Fruit fly (Drosophila melanogaster): ENCODE measurements around the gene D19B.

The D19B gene

DNA sequence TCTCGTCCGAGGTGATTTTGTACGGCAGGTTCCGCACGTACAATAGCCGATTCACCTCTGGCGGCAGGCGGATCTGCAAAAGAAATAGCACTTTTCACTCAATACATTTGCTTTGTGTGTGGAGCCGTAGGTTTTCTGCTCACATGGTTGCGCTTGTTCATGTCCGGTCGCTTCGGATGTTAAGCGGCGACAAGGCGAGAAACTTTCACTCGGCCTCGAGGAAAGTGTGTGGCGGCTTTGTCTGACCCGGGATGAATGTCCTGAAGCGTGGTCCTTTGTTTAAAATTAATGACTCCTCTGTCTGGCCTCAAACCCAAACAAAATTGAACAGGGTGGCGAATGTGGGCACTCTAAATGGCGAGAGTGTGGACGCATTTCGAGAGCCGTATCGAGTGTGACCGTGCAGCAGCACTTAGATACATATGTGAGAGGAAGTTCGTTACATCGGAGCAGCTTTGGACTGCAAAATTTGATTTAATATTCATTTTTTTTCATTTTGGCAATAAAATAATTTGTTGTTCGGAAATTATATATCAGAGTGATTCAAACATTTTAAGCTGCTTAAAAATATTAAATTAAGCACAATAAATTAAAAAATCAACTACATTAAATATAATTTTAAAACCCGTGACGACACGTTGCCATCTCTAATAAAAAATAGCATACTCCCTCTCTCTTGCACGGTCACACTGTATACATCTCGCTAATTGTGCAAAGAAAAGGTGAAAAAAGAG lies 8.3 kb upstream of the D19B start, which contains the start of the genes Sf3b6 and Tnpo (continued):
- TF ChIP-seq pum (GFP tag; optimal IDR thresholded peaks at IDR 0.05) (peak; percentile 78), CG4282 (GFP tag; optimal IDR thresholded peaks at IDR 0.05) (peak; percentile 34), gro (GFP tag; optimal IDR thresholded peaks at IDR 0.05) (no peak), CG2202 (tag; optimal IDR thresholded peaks at IDR 0.05) (peak; percentile 54), CG17829 (tag; optimal IDR thresholded peaks at IDR 0.05) (peak; percentile 86), pnt (GFP tag; optimal IDR thresholded peaks at IDR 0.05) (peak; percentile 78), pho (GFP tag; optimal IDR thresholded peaks at IDR 0.05) (peak; percentile 79), unc-4 (GFP tag; IDR thresholded peaks at IDR 0.05; ENCODE audit: partially characterized antibody) (peak; percentile 65), toy (GFP tag; IDR thresholded peaks at IDR 0.05) (peak; percentile 43; the same call in 1 of the 2 replicates), CG13894 (tag; optimal IDR thresholded peaks at IDR 0.05) (no peak), pzg (GFP tag; optimal IDR thresholded peaks at IDR 0.05) (peak; percentile 74), CG30020 (tag; optimal IDR thresholded peaks at IDR 0.05) (no peak), C15 (GFP tag; IDR thresholded peaks at IDR 0.05) (peak; percentile 13; the same call in 1 of the 3 replicates), CG11398 (GFP tag; optimal IDR thresholded peaks at IDR 0.05) (no peak), CG14965 (GFP tag; optimal IDR thresholded peaks at IDR 0.05; ENCODE audit: borderline replicate concordance) (no peak), otp (GFP tag; IDR thresholded peaks at IDR 0.05) (no peak; the same call in 2 of the 3 replicates), Kr (GFP tag; optimal IDR thresholded peaks at IDR 0.05) (no peak), B-H1 (GFP tag; IDR thresholded peaks at IDR 0.05) (peak; percentile 63; the same call in 2 of the 3 replicates), CG43689 (GFP tag; IDR thresholded peaks at IDR 0.05) (0 out of 2 replicates have a peak, but pooled peaks have one; percentile 12), cato (GFP tag; optimal IDR thresholded peaks at IDR 0.05; ENCODE audit: borderline replicate concordance) (peak; percentile 65), CG15011 (GFP tag; optimal IDR thresholded peaks at IDR 0.05) (peak; percentile 74), az2 (GFP tag; optimal IDR thresholded peaks at IDR 0.05) (peak; percentile 85), exex (tag; optimal IDR thresholded peaks at IDR 0.05) (no peak), en (GFP tag; optimal IDR thresholded peaks at IDR 0.05) (no peak), Usf (GFP tag; optimal IDR thresholded peaks at IDR 0.05) (peak; percentile 79), CG3281 (GFP tag; optimal IDR thresholded peaks at IDR 0.05) (no peak), CG10959 (GFP tag; IDR thresholded peaks at IDR 0.05) (peak; percentile 61; the same call in 1 of the 2 replicates), fd96Cb (tag; optimal IDR thresholded peaks at IDR 0.05) (peak; percentile 72), ken (GFP tag; IDR thresholded peaks at IDR 0.05) (peak; percentile 85), crc (GFP tag; optimal IDR thresholded peaks at IDR 0.05) (no peak), CG31365 (tag; optimal IDR thresholded peaks at IDR 0.05) (no peak), CG14710 (tag; optimal IDR thresholded peaks at IDR 0.05) (peak; percentile 91), nau (GFP tag; optimal IDR thresholded peaks at IDR 0.05) (no peak), fd3F (GFP tag; optimal IDR thresholded peaks at IDR 0.05) (peak; percentile 74), ci (GFP tag; IDR thresholded peaks at IDR 0.05) (peak; percentile 73; the same call in 2 of the 3 replicates), dpn (GFP tag; optimal IDR thresholded peaks at IDR 0.05) (peak; percentile 76 to 84), BtbVII (GFP tag; optimal IDR thresholded peaks at IDR 0.05) (no peak), org-1 (GFP tag; optimal IDR thresholded peaks at IDR 0.05) (peak; percentile 56), CoRest (tag; optimal IDR thresholded peaks at IDR 0.05) (peak; percentile 93), CG5953 (GFP tag; IDR thresholded peaks at IDR 0.05) (peak; percentile 28; the same call in 1 of the 2 replicates), CG11560 (tag; IDR thresholded peaks at IDR 0.05) (peak; percentile 77), gsb-n (tag; optimal IDR thresholded peaks at IDR 0.05) (no peak), Sox100B (GFP tag; optimal IDR thresholded peaks at IDR 0.05) (no peak), CG8944 (GFP tag; optimal IDR thresholded peaks at IDR 0.05) (peak; percentile 43), sim (GFP tag; IDR thresholded peaks at IDR 0.05) (peak; percentile 38; the same call in 1 of the 2 replicates), CG10147 (GFP tag; optimal IDR thresholded peaks at IDR 0.05) (no peak), Adf1 (GFP tag; IDR thresholded peaks at IDR 0.05) (peak; percentile 39), Optix (GFP tag; IDR thresholded peaks at IDR 0.05) (peak; percentile 51; the same call in 1 of the 3 replicates), tna (GFP tag; IDR thresholded peaks at IDR 0.05; ENCODE audit: partially characterized antibody) (no peak)

Data from whole organism, embryonic.